Worm (Caenorhabditis elegans) whole organism, mixed stage, embryonic: ENCODE results near the gene C47D12.2.

Source experiments
- blmp-1 ChIP-seq: fragments of 150-350 bp; optimal IDR thresholded peaks from 2 replicates; lab custom pipeline; 2014; ENCODE audit warnings: missing biosample characterization, missing genetic modification characterization
- lsy-2 ChIP-seq: fragments of 150-350 bp; optimal IDR thresholded peaks from 2 replicates; lab custom pipeline; 2014; ENCODE audit warnings: missing biosample characterization, missing genetic modification characterization
- pha-4 ChIP-seq: fragments of 150-350 bp; optimal IDR thresholded peaks from 2 replicates; lab custom pipeline; 2018; ENCODE audit warnings: missing biosample characterization, missing genetic modification reagents, missing genetic modification characterization

DNA sequence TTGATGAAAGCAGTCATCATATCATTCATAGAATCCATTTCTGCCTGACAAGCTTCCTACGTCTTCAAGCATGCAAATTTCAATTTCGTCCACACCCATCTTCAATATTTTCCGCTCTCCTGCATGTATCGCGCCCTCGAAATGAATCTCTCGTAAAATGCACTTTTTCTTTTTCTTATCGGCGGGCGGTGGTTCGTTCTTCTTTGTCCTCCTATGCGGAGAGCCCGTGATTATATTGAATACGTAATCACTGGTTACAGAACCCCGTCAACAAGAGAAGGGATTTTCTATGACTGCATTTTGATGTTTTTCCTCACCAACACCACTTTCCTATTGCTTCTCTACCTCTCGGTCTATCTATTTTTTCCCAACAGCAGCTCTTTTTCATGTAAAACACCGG lies 39.5 kb upstream of the C47D12.2 start:
- TF ChIP-seq lsy-2: no peak
- no peak for TF ChIP-seq blmp-1 (tag; lab: Kevin White, UChicago)
- no peak for TF ChIP-seq pha-4 (tag; lab: Kevin White, UChicago)
